Fruit fly (Drosophila melanogaster) whole organism, prepupa: ENCODE results near the gene CG1103.

Experiments used
- Blimp-1 ChIP-seq: fragments of 200-800 bp; sonication (Bioruptor generic); optimal IDR thresholded peaks from 3 replicates; lab custom pipeline; 2017; ENCODE audit warnings: missing biosample characterization, missing genetic modification characterization, mild to moderate bottlenecking, moderate library complexity, missing genetic modification reagents
- CG34406 ChIP-seq: fragments of 200-800 bp; sonication (Bioruptor generic); optimal IDR thresholded peaks from 3 replicates; lab custom pipeline; 2016; ENCODE audit warnings: missing biosample characterization, missing genetic modification characterization
- CG6808 ChIP-seq: fragments of 200-800 bp; sonication (Bioruptor generic); optimal IDR thresholded peaks from 3 replicates; lab custom pipeline; 2017; ENCODE audit warnings: missing biosample characterization, missing genetic modification characterization, mild to moderate bottlenecking, moderate library complexity, missing genetic modification reagents
- CG9139 ChIP-seq: fragments of 200-800 bp; sonication (Bioruptor generic); optimal IDR thresholded peaks from 3 replicates; lab custom pipeline; 2017; ENCODE audit warnings: missing biosample characterization, mild to moderate bottlenecking, missing genetic modification characterization
- Ets21C ChIP-seq: fragments of 200-800 bp; sonication (Bioruptor generic); optimal IDR thresholded peaks from 3 replicates; lab custom pipeline; 2016; ENCODE audit warnings: missing biosample characterization, missing genetic modification characterization
- Hr39 ChIP-seq: fragments of 200-800 bp; sonication (Bioruptor generic); optimal IDR thresholded peaks from 2 replicates; lab custom pipeline; 2016; ENCODE audit warnings: missing biosample characterization, missing genetic modification characterization
- Smox ChIP-seq: fragments of 200-800 bp; sonication (Bioruptor generic); optimal IDR thresholded peaks from 3 replicates; lab custom pipeline; 2016; ENCODE audit warnings: missing biosample characterization, missing genetic modification characterization
- Sox102F ChIP-seq: fragments of 200-800 bp; sonication (Bioruptor generic); optimal IDR thresholded peaks from 2 replicates; lab custom pipeline; 2016; ENCODE audit warnings: missing biosample characterization, mild to moderate bottlenecking, missing genetic modification characterization
- Sox14 ChIP-seq: fragments of 200-800 bp; sonication (Bioruptor generic); optimal IDR thresholded peaks from 3 replicates; lab custom pipeline; 2016; ENCODE audit warnings: missing biosample characterization, missing genetic modification characterization
- achi ChIP-seq: fragments of 200-800 bp; sonication (Bioruptor generic); optimal IDR thresholded peaks from 3 replicates; lab custom pipeline; 2016; ENCODE audit warnings: missing biosample characterization, missing genetic modification characterization
- dac ChIP-seq: fragments of 200-800 bp; sonication (Bioruptor generic); optimal IDR thresholded peaks from 2 replicates; lab custom pipeline; 2017; ENCODE audit warnings: missing biosample characterization, mild to moderate bottlenecking, missing genetic modification characterization
- spab ChIP-seq: fragments of 200-800 bp; sonication (Bioruptor generic); optimal IDR thresholded peaks from 2 replicates; lab custom pipeline; 2017; ENCODE audit warnings: missing biosample characterization, mild to moderate bottlenecking, missing genetic modification characterization, missing genetic modification reagents

- TF ChIP-seq Blimp-1 (GFP tag; lab: Kevin White, UChicago) (no peak), Ets21C (GFP tag; lab: Kevin White, UChicago) (no peak), spab (GFP tag; lab: Kevin White, UChicago) (no peak), achi (no peak), Smox (no peak), Hr39 (GFP tag; lab: Kevin White, UChicago) (no peak), CG34406 (GFP tag; lab: Kevin White, UChicago) (no peak), Sox14 (GFP tag; lab: Kevin White, UChicago) (no peak), dac (no peak), CG9139 (no peak), Sox102F (GFP tag; lab: Kevin White, UChicago) (no peak), CG6808 (no peak)
These were observed 16.0 kb downstream of the CG1103 start for dm6 chr3R:4353569-4353968.
